Fruit fly (Drosophila melanogaster): ENCODE results near the gene CG4360.
A peak's percentile ranks its signal among the peaks of the same experiment; 100 is the strongest.

The CG4360 gene

dm6 chr3R:20307487-20307971 lies 20.3 kb downstream of the CG4360 start, which contains the start of gene CG4362:
TSS of gene CG4362 (minus strand) at chr3R:20307537.
- peak; percentile 98 for TF ChIP-seq noc (tag; optimal IDR thresholded peaks at IDR 0.05)

- no peak for TF ChIP-seq noc (tag; optimal IDR thresholded peaks at IDR 0.05)
These were observed 22.0 kb downstream of the CG4360 start for dm6 chr3R:20305852-20306251.

- TF ChIP-seq noc (tag; optimal IDR thresholded peaks at IDR 0.05), result no peak
These were observed 22.9 kb downstream of the CG4360 start, which contains the start of gene CG4367 for dm6 chr3R:20304877-20305276. TSS of gene CG4367 (minus strand) at chr3R:20304977.

dm6 chr3R:20293661-20294060 lies 34.1 kb downstream of the CG4360 start:
- TF ChIP-seq noc (tag; optimal IDR thresholded peaks at IDR 0.05), result no peak

dm6 chr3R:20292880-20293491 lies 34.8 kb downstream of the CG4360 start:
- no peak for TF ChIP-seq noc (tag; optimal IDR thresholded peaks at IDR 0.05)

- TF ChIP-seq noc (tag; optimal IDR thresholded peaks at IDR 0.05), result no peak
These were observed 35.5 kb downstream of the CG4360 start for dm6 chr3R:20292030-20292879.

dm6 chr3R:20291594-20291993 lies 36.2 kb downstream of the CG4360 start:
- no peak for TF ChIP-seq noc (tag; optimal IDR thresholded peaks at IDR 0.05)

- no peak for TF ChIP-seq noc (tag; optimal IDR thresholded peaks at IDR 0.05)
These were observed 36.7 kb downstream of the CG4360 start for dm6 chr3R:20291106-20291505.

dm6 chr3R:20288564-20288963 lies 39.2 kb downstream of the CG4360 start:
- TF ChIP-seq noc (tag; optimal IDR thresholded peaks at IDR 0.05), result no peak

- TF ChIP-seq noc (tag; optimal IDR thresholded peaks at IDR 0.05), result no peak
These were observed 39.7 kb downstream of the CG4360 start for dm6 chr3R:20288069-20288468.

- no peak for TF ChIP-seq noc (tag; optimal IDR thresholded peaks at IDR 0.05)
These were observed 41.0 kb downstream of the CG4360 start for dm6 chr3R:20286758-20287157.

- TF ChIP-seq noc (tag; optimal IDR thresholded peaks at IDR 0.05), result no peak
These were observed 41.9 kb downstream of the CG4360 start for dm6 chr3R:20285678-20286449.

dm6 chr3R:20284140-20284911 lies 43.5 kb downstream of the CG4360 start:
- TF ChIP-seq noc (tag; optimal IDR thresholded peaks at IDR 0.05), result no peak

- no peak for TF ChIP-seq noc (tag; optimal IDR thresholded peaks at IDR 0.05)
These were observed 44.2 kb downstream of the CG4360 start for dm6 chr3R:20283531-20284139.
